Fruit fly (Drosophila melanogaster) whole organism, embryonic: ENCODE results near the gene CG43354.

Experiments
- CG10431 ChIP-seq: fragments of 200-800 bp; sonication (Bioruptor generic); optimal IDR thresholded peaks from 3 replicates; lab custom pipeline; 2018; ENCODE audit warnings: missing biosample characterization, mild to moderate bottlenecking, missing genetic modification characterization
- CG12236 ChIP-seq: fragments of 200-800 bp; sonication (Bioruptor generic); optimal IDR thresholded peaks from 2 replicates; lab custom pipeline; 2016; ENCODE audit warnings: missing biosample characterization, missing genetic modification characterization
- CG13624 ChIP-seq: fragments of 200-800 bp; sonication (Bioruptor generic); optimal IDR thresholded peaks from 2 replicates; lab custom pipeline; 2016; ENCODE audit warnings: missing biosample characterization, missing genetic modification characterization
- CG14014 ChIP-seq: fragments of 200-800 bp; sonication (Bioruptor generic); IDR thresholded peaks from 2 replicates; pipeline ENCODE4 v1.3.6; 2022; ENCODE audit warnings: missing biosample characterization, missing genetic modification characterization
- CG14860 ChIP-seq: fragments of 200-800 bp; sonication (Bioruptor generic); IDR thresholded peaks from 3 replicates; pipeline ENCODE4 v1.3.6; 2022; ENCODE audit warnings: missing biosample characterization, missing genetic modification characterization; ENCODE audit not compliant: partially characterized antibody
- CG14965 ChIP-seq: fragments of 200-800 bp; sonication (Bioruptor generic); optimal IDR thresholded peaks from 2 replicates; lab custom pipeline; 2016; ENCODE audit warnings: missing biosample characterization, missing genetic modification characterization, borderline replicate concordance
- CG1529 ChIP-seq: fragments of 200-800 bp; sonication (Bioruptor generic); optimal IDR thresholded peaks from 3 replicates; lab custom pipeline; 2018; ENCODE audit warnings: missing biosample characterization, missing genetic modification characterization
- CG15601 ChIP-seq: fragments of 200-800 bp; sonication (Bioruptor generic); optimal IDR thresholded peaks from 3 replicates; lab custom pipeline; 2019; ENCODE audit warnings: missing biosample characterization, mild to moderate bottlenecking, missing genetic modification characterization, moderate library complexity
- CG1602 ChIP-seq: fragments of 200-800 bp; sonication (Bioruptor generic); optimal IDR thresholded peaks from 3 replicates; lab custom pipeline; 2016; ENCODE audit warnings: missing biosample characterization, missing genetic modification characterization
- CG16863 ChIP-seq: fragments of 200-800 bp; sonication (Bioruptor generic); optimal IDR thresholded peaks from 3 replicates; lab custom pipeline; 2016; ENCODE audit warnings: missing biosample characterization, missing genetic modification characterization
- CG17361 ChIP-seq: fragments of 200-800 bp; sonication (Bioruptor generic); IDR thresholded peaks from 3 replicates; pipeline ENCODE4 v1.3.6; 2022; ENCODE audit warnings: missing biosample characterization, missing genetic modification characterization
- CG17568 ChIP-seq: fragments of 200-800 bp; sonication (Bioruptor generic); optimal IDR thresholded peaks from 2 replicates; lab custom pipeline; 2018; ENCODE audit warnings: missing biosample characterization, mild to moderate bottlenecking, missing genetic modification characterization, moderate library complexity
- CG34376 ChIP-seq: fragments of 200-800 bp; sonication (Bioruptor generic); optimal IDR thresholded peaks from 2 replicates; lab custom pipeline; 2018; ENCODE audit warnings: missing biosample characterization, mild to moderate bottlenecking, missing genetic modification characterization
- CG4707 ChIP-seq: fragments of 200-800 bp; sonication (Bioruptor generic); optimal IDR thresholded peaks from 2 replicates; lab custom pipeline; 2018; ENCODE audit warnings: missing biosample characterization, mild to moderate bottlenecking, missing genetic modification characterization, moderate library complexity
- CG7745 ChIP-seq: fragments of 200-800 bp; sonication (Bioruptor generic); optimal IDR thresholded peaks from 2 replicates; lab custom pipeline; 2018; ENCODE audit warnings: missing biosample characterization, mild to moderate bottlenecking, missing genetic modification characterization, moderate library complexity
- CG9437 ChIP-seq: fragments of 200-800 bp; sonication (Bioruptor generic); optimal IDR thresholded peaks from 2 replicates; lab custom pipeline; 2018; ENCODE audit warnings: missing biosample characterization, mild to moderate bottlenecking, missing genetic modification characterization
- E2f1 ChIP-seq: fragments of 200-800 bp; sonication (Bioruptor generic); IDR thresholded peaks from 2 replicates; pipeline ENCODE4 v1.3.6; 2022; ENCODE audit warnings: missing biosample characterization, missing genetic modification characterization
- HmgZ ChIP-seq: fragments of 200-800 bp; sonication (Bioruptor generic); optimal IDR thresholded peaks from 2 replicates; lab custom pipeline; 2018; ENCODE audit warnings: missing biosample characterization, mild to moderate bottlenecking, missing genetic modification characterization
- Hr3 ChIP-seq: fragments of 200-800 bp; sonication (Bioruptor generic); optimal IDR thresholded peaks from 3 replicates; lab custom pipeline; 2016; ENCODE audit warnings: missing biosample characterization, missing genetic modification characterization
- Lhr ChIP-seq: fragments of 200-800 bp; sonication (Bioruptor generic); optimal IDR thresholded peaks from 3 replicates; lab custom pipeline; 2017; ENCODE audit warnings: mild to moderate bottlenecking, missing biosample characterization, missing genetic modification reagents, missing genetic modification characterization
- MBD-R2 ChIP-seq: fragments of 200-800 bp; sonication (Bioruptor generic); IDR thresholded peaks from 2 replicates; pipeline ENCODE4 v1.3.6; 2022; ENCODE audit warnings: missing biosample characterization, missing genetic modification characterization
- NC2β ChIP-seq: fragments of 200-800 bp; sonication (Bioruptor generic); optimal IDR thresholded peaks from 2 replicates; lab custom pipeline; 2016; ENCODE audit warnings: missing biosample characterization, missing genetic modification characterization
- Ptx1 ChIP-seq: fragments of 200-800 bp; sonication (Bioruptor generic); IDR thresholded peaks from 2 replicates; pipeline ENCODE4 v1.3.6; 2022; ENCODE audit warnings: missing biosample characterization, missing genetic modification characterization
- Rx ChIP-seq: fragments of 200-800 bp; sonication (Bioruptor generic); IDR thresholded peaks from 2 replicates; pipeline ENCODE4 v1.3.6; 2022; ENCODE audit warnings: missing biosample characterization, missing genetic modification characterization
- Sox102F ChIP-seq: fragments of 200-800 bp; sonication (Bioruptor generic); optimal IDR thresholded peaks from 2 replicates; lab custom pipeline; 2018; ENCODE audit warnings: missing biosample characterization, mild to moderate bottlenecking, missing genetic modification characterization, moderate library complexity
- Trl ChIP-seq, 3 experiments: fragments of >200 bp in 2 of 3; fragments of 200-800 bp in 1 of 3; sonication (Bioruptor generic) in 1 of 3; optimal IDR thresholded peaks; 2 replicates in 1 of 3; 3 replicates in 2 of 3; lab custom pipeline; 2016 to 2017; ENCODE audit warnings: missing biosample characterization in 1 of 3, missing genetic modification characterization in 1 of 3
- Xbp1 ChIP-seq: fragments of 200-800 bp; sonication (Bioruptor generic); optimal IDR thresholded peaks from 3 replicates; lab custom pipeline; 2016; ENCODE audit warnings: missing biosample characterization, mild to moderate bottlenecking, missing genetic modification characterization
- Xrp1 ChIP-seq: fragments of 200-800 bp; sonication (Bioruptor generic); IDR thresholded peaks from 2 replicates; pipeline ENCODE4 v1.3.6; 2022; ENCODE audit warnings: missing biosample characterization, missing genetic modification characterization
- ab ChIP-seq: fragments of 200-800 bp; sonication (Bioruptor generic); optimal IDR thresholded peaks from 2 replicates; lab custom pipeline; 2016; ENCODE audit warnings: missing biosample characterization, missing genetic modification characterization
- ac ChIP-seq: fragments of 200-800 bp; sonication (Bioruptor generic); optimal IDR thresholded peaks from 3 replicates; lab custom pipeline; 2017; ENCODE audit warnings: missing biosample characterization, mild to moderate bottlenecking, missing genetic modification characterization
- ase ChIP-seq: fragments of 200-800 bp; sonication (Bioruptor generic); IDR thresholded peaks from 3 replicates; pipeline ENCODE4 v1.3.6; 2022; ENCODE audit warnings: missing biosample characterization, missing genetic modification characterization
- bbx ChIP-seq: fragments of 200-800 bp; sonication (Bioruptor generic); IDR thresholded peaks from 2 replicates; pipeline ENCODE4 v1.3.6; 2022; ENCODE audit warnings: missing biosample characterization, missing genetic modification characterization; ENCODE audit not compliant: partially characterized antibody
- dpn ChIP-seq, 2 experiments: fragments of 200-800 bp; sonication (Bioruptor generic); optimal IDR thresholded peaks; 3 replicates each; lab custom pipeline; 2016; ENCODE audit warnings: missing biosample characterization in 2 of 2, missing genetic modification characterization in 2 of 2
- en ChIP-seq: fragments of 200-800 bp; sonication (Bioruptor generic); optimal IDR thresholded peaks from 2 replicates; lab custom pipeline; 2016; ENCODE audit warnings: missing biosample characterization, missing genetic modification characterization
- fru ChIP-seq: fragments of >200 bp; optimal IDR thresholded peaks from 2 replicates; lab custom pipeline; 2017
- gt ChIP-seq: fragments of 200-800 bp; sonication (Bioruptor generic); IDR thresholded peaks from 2 replicates; pipeline ENCODE4 v1.3.6; 2022; ENCODE audit warnings: missing biosample characterization, missing genetic modification characterization
- jumu ChIP-seq: fragments of 200-800 bp; sonication (Bioruptor generic); optimal IDR thresholded peaks from 3 replicates; lab custom pipeline; 2016; ENCODE audit warnings: missing biosample characterization, missing genetic modification characterization
- lbe ChIP-seq: fragments of 200-800 bp; sonication (Bioruptor generic); optimal IDR thresholded peaks from 2 replicates; lab custom pipeline; 2016; ENCODE audit warnings: missing biosample characterization, mild to moderate bottlenecking, missing genetic modification characterization
- lov ChIP-seq, 2 experiments: fragments of 200-800 bp in 1 of 2; fragments of >200 bp in 1 of 2; sonication (Bioruptor generic) in 1 of 2; IDR thresholded peaks in 1 of 2; optimal IDR thresholded peaks in 1 of 2; 2 replicates in 1 of 2; 3 replicates in 1 of 2; pipeline versions ENCODE4 v1.3.6 to Lab custom; 2017 to 2022; ENCODE audit warnings: missing biosample characterization in 1 of 2, missing genetic modification characterization in 1 of 2
- nerfin-1 ChIP-seq: fragments of 200-800 bp; sonication (Bioruptor generic); optimal IDR thresholded peaks from 3 replicates; lab custom pipeline; 2019; ENCODE audit warnings: missing biosample characterization, mild to moderate bottlenecking, missing genetic modification characterization, moderate library complexity
- nmo ChIP-seq: fragments of 200-800 bp; sonication (Bioruptor generic); optimal IDR thresholded peaks from 2 replicates; lab custom pipeline; 2018; ENCODE audit warnings: missing biosample characterization, mild to moderate bottlenecking, missing genetic modification characterization, moderate library complexity
- pum ChIP-seq: fragments of 200-800 bp; sonication (Bioruptor generic); optimal IDR thresholded peaks from 2 replicates; lab custom pipeline; 2016; ENCODE audit warnings: missing biosample characterization, missing genetic modification characterization
- ranshi ChIP-seq: fragments of 200-800 bp; sonication (Bioruptor generic); IDR thresholded peaks from 2 replicates; pipeline ENCODE4 v1.3.6; 2022; ENCODE audit warnings: missing biosample characterization, missing genetic modification characterization
- sens-2 ChIP-seq: fragments of 200-800 bp; sonication (Bioruptor generic); IDR thresholded peaks from 2 replicates; pipeline ENCODE4 v1.3.6; 2022; ENCODE audit warnings: missing biosample characterization, missing genetic modification characterization
- shn ChIP-seq: fragments of 200-800 bp; sonication (Bioruptor generic); optimal IDR thresholded peaks from 3 replicates; lab custom pipeline; 2016; ENCODE audit warnings: missing biosample characterization, missing genetic modification characterization
- sob ChIP-seq: fragments of 200-800 bp; sonication (Bioruptor generic); IDR thresholded peaks from 2 replicates; pipeline ENCODE4 v1.3.6; 2022; ENCODE audit warnings: missing biosample characterization, missing genetic modification characterization
- ssp ChIP-seq: fragments of 200-800 bp; sonication (Bioruptor generic); IDR thresholded peaks from 2 replicates; pipeline ENCODE4 v1.3.6; 2022; ENCODE audit warnings: missing biosample characterization, missing genetic modification characterization
- tio ChIP-seq: fragments of 200-800 bp; sonication (Bioruptor generic); optimal IDR thresholded peaks from 2 replicates; lab custom pipeline; 2017; ENCODE audit warnings: missing biosample characterization, missing genetic modification characterization, inconsistent platforms
- tna ChIP-seq: fragments of 200-800 bp; sonication (Bioruptor generic); IDR thresholded peaks from 2 replicates; pipeline ENCODE4 v1.3.6; 2022; ENCODE audit warnings: missing biosample characterization, missing genetic modification characterization; ENCODE audit not compliant: partially characterized antibody
- tup ChIP-seq: fragments of 200-800 bp; sonication (Bioruptor generic); optimal IDR thresholded peaks from 2 replicates; lab custom pipeline; 2016; ENCODE audit warnings: missing biosample characterization, mild to moderate bottlenecking, missing genetic modification characterization, moderate library complexity
- zfh2 ChIP-seq: fragments of 200-800 bp; sonication (Bioruptor generic); optimal IDR thresholded peaks from 2 replicates; lab custom pipeline; 2016; ENCODE audit warnings: missing biosample characterization, missing genetic modification characterization

The CG43354 gene

DNA sequence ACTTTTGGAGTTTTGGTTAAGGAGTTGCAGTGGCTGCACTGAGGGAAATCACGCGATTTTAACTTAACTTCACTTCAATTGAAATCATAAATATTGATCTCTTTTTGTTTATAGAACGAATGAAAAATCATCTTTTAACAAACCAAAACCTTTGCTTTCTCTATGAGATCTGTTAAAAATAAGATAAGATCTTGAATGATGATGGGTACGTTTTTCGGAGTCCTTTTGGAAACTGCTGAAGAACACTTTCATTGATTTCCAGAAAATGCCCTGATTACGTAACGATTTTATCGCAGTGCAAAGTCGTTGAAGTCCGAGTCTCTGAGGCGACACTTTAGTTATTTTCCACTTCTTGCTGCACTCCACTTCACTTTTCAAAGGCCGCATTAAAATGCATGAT is 3.1 kb upstream of the CG43354 start (continued):
- TF ChIP-seq Xbp1 (GFP tag; lab: Kevin White, UChicago) (peak; percentile 58), ranshi (GFP tag; lab: Robert Waterston, UW) (no peak), nerfin-1 (peak; percentile 53), jumu (GFP tag; lab: Kevin White, UChicago) (peak; percentile 3), Trl (optimal IDR thresholded peaks at IDR 0.05; lab: Kevin White, UChicago) (no peak), Trl (GFP tag; optimal IDR thresholded peaks at IDR 0.05; lab: Kevin White, UChicago) (peak; percentile 5), E2f1 (GFP tag; lab: Robert Waterston, UW) (no peak), CG13624 (GFP tag; lab: Kevin White, UChicago) (no peak), Xrp1 (GFP tag; lab: Robert Waterston, UW) (peak; percentile 52; the same call in 1 of the 2 replicates), ac (GFP tag; lab: Kevin White, UChicago) (no peak), Hr3 (peak; percentile 20), CG14014 (GFP tag; lab: Robert Waterston, UW) (no peak), lov (optimal IDR thresholded peaks at IDR 0.05; lab: Kevin White, UChicago) (no peak), lov (GFP tag; IDR thresholded peaks at IDR 0.05; lab: Robert Waterston, UW) (no peak), en (GFP tag; lab: Kevin White, UChicago) (no peak), HmgZ (tag; lab: Kevin White, UChicago) (no peak), CG9437 (peak; percentile 38), tup (no peak), Lhr (GFP tag; lab: Kevin White, UChicago) (peak; percentile 45), CG4707 (GFP tag; lab: Kevin White, UChicago) (peak; percentile 21), CG1529 (GFP tag; lab: Kevin White, UChicago) (peak; percentile 17), CG12236 (GFP tag; lab: Kevin White, UChicago) (peak; percentile 29), tio (GFP tag; lab: Kevin White, UChicago) (peak; percentile 35), CG14965 (no peak), CG7745 (tag; lab: Kevin White, UChicago) (no peak), Ptx1 (GFP tag; lab: Robert Waterston, UW) (peak; percentile 38; the same call in 1 of the 2 replicates), ase (no peak), CG17361 (GFP tag; lab: Robert Waterston, UW) (peak; percentile 83), gt (GFP tag; lab: Robert Waterston, UW) (no peak), CG1602 (GFP tag; lab: Kevin White, UChicago) (peak; percentile 34), CG16863 (GFP tag; lab: Kevin White, UChicago) (peak; percentile 5), nmo (GFP tag; lab: Kevin White, UChicago) (peak; percentile 80), sob (GFP tag; lab: Robert Waterston, UW) (no peak), lbe (GFP tag; lab: Kevin White, UChicago) (peak; percentile 70), NC2β (GFP tag; lab: Kevin White, UChicago) (peak; percentile 54), zfh2 (GFP tag; lab: Kevin White, UChicago) (no peak), fru (lab: Kevin White, UChicago) (no peak), tna (no peak), MBD-R2 (no peak), CG15601 (tag; lab: Kevin White, UChicago) (peak; percentile 61), dpn (GFP tag; optimal IDR thresholded peaks at IDR 0.05; lab: Kevin White, UChicago) (peak in 1 of 2 experiments; percentile 16), ab (GFP tag; lab: Kevin White, UChicago) (no peak), Rx (GFP tag; lab: Robert Waterston, UW) (no peak), sens-2 (GFP tag; lab: Robert Waterston, UW) (0 out of 2 replicates have a peak, but pooled peaks have one; percentile 5), CG14860 (GFP tag; lab: Robert Waterston, UW) (no peak), CG34376 (GFP tag; lab: Kevin White, UChicago) (no peak), pum (GFP tag; lab: Kevin White, UChicago) (peak; percentile 41), Sox102F (GFP tag; lab: Kevin White, UChicago) (peak; percentile 70), CG10431 (GFP tag; lab: Kevin White, UChicago) (no peak), CG17568 (no peak), shn (GFP tag; lab: Kevin White, UChicago) (peak; percentile 10), ssp (GFP tag; lab: Robert Waterston, UW) (no peak), bbx (no peak)
